Fruit fly (Drosophila melanogaster) whole organism, embryonic: ENCODE data around the gene fbl.

Experiments
- Adf1 ChIP-seq: fragments of 200-800 bp; sonication (Bioruptor generic); IDR thresholded peaks from 2 replicates; pipeline ENCODE4 v1.3.6; 2022; ENCODE audit warnings: missing biosample characterization, missing genetic modification characterization
- B-H1 ChIP-seq: fragments of 200-800 bp; sonication (Bioruptor generic); IDR thresholded peaks from 3 replicates; pipeline ENCODE4 v1.3.6; 2022; ENCODE audit warnings: missing biosample characterization, missing genetic modification characterization
- B-H2 ChIP-seq: fragments of 200-800 bp; sonication (Bioruptor generic); optimal IDR thresholded peaks from 2 replicates; lab custom pipeline; 2018; ENCODE audit warnings: missing biosample characterization, mild to moderate bottlenecking, missing genetic modification characterization
- BtbVII ChIP-seq: fragments of 200-800 bp; sonication (Bioruptor generic); optimal IDR thresholded peaks from 3 replicates; lab custom pipeline; 2017; ENCODE audit warnings: missing biosample characterization, mild to moderate bottlenecking, missing genetic modification characterization
- CG1024 ChIP-seq: fragments of 200-800 bp; sonication (Bioruptor generic); IDR thresholded peaks from 2 replicates; pipeline ENCODE4 v1.3.6; 2022; ENCODE audit warnings: missing biosample characterization, missing genetic modification characterization
- CG10654 ChIP-seq: fragments of 200-800 bp; sonication (Bioruptor generic); optimal IDR thresholded peaks from 2 replicates; lab custom pipeline; 2016; ENCODE audit warnings: missing biosample characterization, missing genetic modification characterization
- CG11085 ChIP-seq: fragments of 200-800 bp; sonication (Bioruptor generic); IDR thresholded peaks from 2 replicates; pipeline ENCODE4 v1.3.6; 2022; ENCODE audit warnings: missing biosample characterization, missing genetic modification characterization
- CG12236 ChIP-seq: fragments of 200-800 bp; sonication (Bioruptor generic); optimal IDR thresholded peaks from 2 replicates; lab custom pipeline; 2016; ENCODE audit warnings: missing biosample characterization, missing genetic modification characterization
- CG1602 ChIP-seq: fragments of 200-800 bp; sonication (Bioruptor generic); optimal IDR thresholded peaks from 3 replicates; lab custom pipeline; 2016; ENCODE audit warnings: missing biosample characterization, missing genetic modification characterization
- CG1647 ChIP-seq: fragments of 200-800 bp; sonication (Bioruptor generic); optimal IDR thresholded peaks from 3 replicates; lab custom pipeline; 2016; ENCODE audit warnings: missing biosample characterization, missing genetic modification characterization
- CG17328 ChIP-seq: fragments of 200-800 bp; sonication (Bioruptor generic); IDR thresholded peaks from 2 replicates; pipeline ENCODE4 v1.3.6; 2022; ENCODE audit warnings: missing biosample characterization, missing genetic modification characterization
- CG17385 ChIP-seq: fragments of 200-800 bp; sonication (Bioruptor generic); optimal IDR thresholded peaks from 3 replicates; lab custom pipeline; 2018; ENCODE audit warnings: missing biosample characterization, mild to moderate bottlenecking, missing genetic modification characterization
- CG18619 ChIP-seq: fragments of 200-800 bp; sonication (Bioruptor generic); optimal IDR thresholded peaks from 3 replicates; lab custom pipeline; 2017; ENCODE audit warnings: missing biosample characterization, mild to moderate bottlenecking, missing genetic modification characterization
- CG2116 ChIP-seq: fragments of 200-800 bp; sonication (Bioruptor generic); optimal IDR thresholded peaks from 3 replicates; lab custom pipeline; 2018; ENCODE audit warnings: missing biosample characterization, mild to moderate bottlenecking, missing genetic modification characterization
- CG2120 ChIP-seq: fragments of 200-800 bp; sonication (Bioruptor generic); optimal IDR thresholded peaks from 3 replicates; lab custom pipeline; 2016; ENCODE audit warnings: missing biosample characterization, missing genetic modification characterization
- CG6683 ChIP-seq: fragments of 200-800 bp; sonication (Bioruptor generic); optimal IDR thresholded peaks from 2 replicates; lab custom pipeline; 2017; ENCODE audit warnings: missing biosample characterization, mild to moderate bottlenecking, missing genetic modification characterization, missing genetic modification reagents
- CG7372 ChIP-seq: fragments of 200-800 bp; sonication (Bioruptor generic); IDR thresholded peaks from 2 replicates; pipeline ENCODE4 v1.3.6; 2022; ENCODE audit warnings: missing biosample characterization, missing genetic modification characterization
- CG7745 ChIP-seq: fragments of 200-800 bp; sonication (Bioruptor generic); optimal IDR thresholded peaks from 2 replicates; lab custom pipeline; 2018; ENCODE audit warnings: missing biosample characterization, mild to moderate bottlenecking, missing genetic modification characterization, moderate library complexity
- CG7963 ChIP-seq: fragments of 200-800 bp; sonication (Bioruptor generic); IDR thresholded peaks from 3 replicates; pipeline ENCODE4 v1.3.6; 2022; ENCODE audit warnings: missing biosample characterization, missing genetic modification characterization; ENCODE audit not compliant: partially characterized antibody
- CG8944 ChIP-seq: fragments of 200-800 bp; sonication (Bioruptor generic); optimal IDR thresholded peaks from 3 replicates; lab custom pipeline; 2016; ENCODE audit warnings: missing biosample characterization, missing genetic modification characterization
- CG9932 ChIP-seq: fragments of 200-800 bp; sonication (Bioruptor generic); IDR thresholded peaks from 2 replicates; pipeline ENCODE4 v1.3.6; 2022; ENCODE audit warnings: missing biosample characterization, missing genetic modification characterization
- CTCF ChIP-seq: fragments of 200-800 bp; sonication (Bioruptor generic); optimal IDR thresholded peaks from 2 replicates; lab custom pipeline; 2017; ENCODE audit warnings: missing biosample characterization, mild to moderate bottlenecking, missing genetic modification characterization, moderate library complexity
- CkIIα-i1 ChIP-seq: fragments of 200-800 bp; sonication (Bioruptor generic); IDR thresholded peaks from 2 replicates; pipeline ENCODE4 v1.3.6; 2022; ENCODE audit warnings: missing biosample characterization, missing genetic modification characterization
- Ets97D ChIP-seq: fragments of 200-800 bp; sonication (Bioruptor generic); optimal IDR thresholded peaks from 3 replicates; lab custom pipeline; 2016; ENCODE audit warnings: missing biosample characterization, missing genetic modification characterization
- HLH54F ChIP-seq: fragments of 200-800 bp; sonication (Bioruptor generic); optimal IDR thresholded peaks from 3 replicates; lab custom pipeline; 2016; ENCODE audit warnings: missing biosample characterization, missing genetic modification characterization
- Myb ChIP-seq: fragments of 200-800 bp; sonication (Bioruptor generic); optimal IDR thresholded peaks from 2 replicates; lab custom pipeline; 2016; ENCODE audit warnings: missing biosample characterization, missing genetic modification characterization
- NFAT ChIP-seq: fragments of 200-800 bp; sonication (Bioruptor generic); IDR thresholded peaks from 2 replicates; pipeline ENCODE4 v1.3.6; 2022; ENCODE audit warnings: missing biosample characterization, missing genetic modification characterization
- Sin3A ChIP-seq: fragments of >200 bp; optimal IDR thresholded peaks from 2 replicates; lab custom pipeline; 2018
- Sry-β ChIP-seq: fragments of 200-800 bp; sonication (Bioruptor generic); optimal IDR thresholded peaks from 2 replicates; lab custom pipeline; 2018; ENCODE audit warnings: missing biosample characterization, mild to moderate bottlenecking, missing genetic modification characterization, moderate library complexity
- TFAM ChIP-seq: fragments of 200-800 bp; sonication (Bioruptor generic); optimal IDR thresholded peaks from 2 replicates; lab custom pipeline; 2017; ENCODE audit warnings: missing biosample characterization, missing genetic modification characterization, inconsistent platforms
- Tbp ChIP-seq: fragments of >200 bp; optimal IDR thresholded peaks from 2 replicates; lab custom pipeline; 2018; ENCODE audit warnings: missing biosample characterization, missing genetic modification characterization
- Xbp1 ChIP-seq: fragments of 200-800 bp; sonication (Bioruptor generic); optimal IDR thresholded peaks from 3 replicates; lab custom pipeline; 2016; ENCODE audit warnings: missing biosample characterization, mild to moderate bottlenecking, missing genetic modification characterization
- aop ChIP-seq: fragments of 200-800 bp; sonication (Bioruptor generic); IDR thresholded peaks from 2 replicates; pipeline ENCODE4 v1.3.6; 2022; ENCODE audit warnings: missing biosample characterization, missing genetic modification characterization
- bab2 ChIP-seq: fragments of 200-800 bp; sonication (Bioruptor generic); optimal IDR thresholded peaks from 2 replicates; lab custom pipeline; 2016; ENCODE audit warnings: missing biosample characterization, missing genetic modification characterization
- chinmo ChIP-seq: fragments of 200-800 bp; sonication (Bioruptor generic); IDR thresholded peaks from 4 replicates; pipeline ENCODE4 v1.3.6; 2022; ENCODE audit warnings: missing biosample characterization, missing genetic modification characterization; ENCODE audit not compliant: partially characterized antibody
- dm ChIP-seq: fragments of 200-800 bp; sonication (Bioruptor generic); optimal IDR thresholded peaks from 3 replicates; lab custom pipeline; 2016; ENCODE audit warnings: missing biosample characterization, missing genetic modification characterization
- dysf ChIP-seq: fragments of 200-800 bp; sonication (Bioruptor generic); IDR thresholded peaks from 3 replicates; pipeline ENCODE4 v1.3.6; 2022; ENCODE audit warnings: missing biosample characterization, missing genetic modification characterization
- fd64A ChIP-seq: fragments of 200-800 bp; sonication (Bioruptor generic); optimal IDR thresholded peaks from 3 replicates; lab custom pipeline; 2018; ENCODE audit warnings: missing biosample characterization, mild to moderate bottlenecking, missing genetic modification characterization
- gce ChIP-seq: fragments of 200-800 bp; sonication (Bioruptor generic); IDR thresholded peaks from 3 replicates; pipeline ENCODE4 v1.3.6; 2022; ENCODE audit warnings: missing biosample characterization, missing genetic modification characterization
- gcm ChIP-seq: fragments of 200-800 bp; sonication (Bioruptor generic); optimal IDR thresholded peaks from 2 replicates; lab custom pipeline; 2019; ENCODE audit warnings: missing biosample characterization, mild to moderate bottlenecking, missing genetic modification characterization, moderate library complexity
- gfzf ChIP-seq: fragments of 200-800 bp; sonication (Bioruptor generic); optimal IDR thresholded peaks from 2 replicates; lab custom pipeline; 2016; ENCODE audit warnings: missing biosample characterization, mild to moderate bottlenecking, missing genetic modification characterization, moderate library complexity
- nmo ChIP-seq: fragments of 200-800 bp; sonication (Bioruptor generic); optimal IDR thresholded peaks from 2 replicates; lab custom pipeline; 2018; ENCODE audit warnings: missing biosample characterization, mild to moderate bottlenecking, missing genetic modification characterization, moderate library complexity
- onecut ChIP-seq: fragments of 200-800 bp; sonication (Bioruptor generic); IDR thresholded peaks from 2 replicates; pipeline ENCODE4 v1.3.6; 2022; ENCODE audit warnings: missing biosample characterization, missing genetic modification characterization
- phol ChIP-seq: fragments of 200-800 bp; sonication (Bioruptor generic); optimal IDR thresholded peaks from 3 replicates; lab custom pipeline; 2018; ENCODE audit warnings: missing biosample characterization, mild to moderate bottlenecking, missing genetic modification characterization, moderate library complexity
- repo ChIP-seq: fragments of 200-800 bp; sonication (Bioruptor generic); optimal IDR thresholded peaks from 2 replicates; lab custom pipeline; 2016; ENCODE audit warnings: missing biosample characterization, missing genetic modification characterization
- salm ChIP-seq: fragments of 200-800 bp; sonication (Bioruptor generic); optimal IDR thresholded peaks from 2 replicates; lab custom pipeline; 2018; ENCODE audit warnings: missing biosample characterization, mild to moderate bottlenecking, missing genetic modification characterization
- schlank ChIP-seq: fragments of 200-800 bp; sonication (Bioruptor generic); optimal IDR thresholded peaks from 2 replicates; lab custom pipeline; 2018; ENCODE audit warnings: missing biosample characterization, mild to moderate bottlenecking, missing genetic modification characterization
- sisA ChIP-seq: fragments of 200-800 bp; sonication (Bioruptor generic); IDR thresholded peaks from 2 replicates; pipeline ENCODE4 v1.3.6; 2022; ENCODE audit warnings: missing biosample characterization, missing genetic modification characterization
- sqz ChIP-seq: fragments of 200-800 bp; sonication (Bioruptor generic); optimal IDR thresholded peaks from 3 replicates; lab custom pipeline; 2018; ENCODE audit warnings: missing biosample characterization, mild to moderate bottlenecking, missing genetic modification characterization
- toy ChIP-seq: fragments of 200-800 bp; sonication (Bioruptor generic); IDR thresholded peaks from 2 replicates; pipeline ENCODE4 v1.3.6; 2022; ENCODE audit warnings: missing biosample characterization, missing genetic modification characterization
- trh ChIP-seq: fragments of 200-800 bp; sonication (Bioruptor generic); optimal IDR thresholded peaks from 2 replicates; lab custom pipeline; 2016; ENCODE audit warnings: missing biosample characterization, missing genetic modification characterization
- z ChIP-seq: fragments of 200-800 bp; sonication (Bioruptor generic); IDR thresholded peaks from 3 replicates; pipeline ENCODE4 v1.3.6; 2022; ENCODE audit warnings: missing biosample characterization, missing genetic modification characterization

fbl gene

DNA sequence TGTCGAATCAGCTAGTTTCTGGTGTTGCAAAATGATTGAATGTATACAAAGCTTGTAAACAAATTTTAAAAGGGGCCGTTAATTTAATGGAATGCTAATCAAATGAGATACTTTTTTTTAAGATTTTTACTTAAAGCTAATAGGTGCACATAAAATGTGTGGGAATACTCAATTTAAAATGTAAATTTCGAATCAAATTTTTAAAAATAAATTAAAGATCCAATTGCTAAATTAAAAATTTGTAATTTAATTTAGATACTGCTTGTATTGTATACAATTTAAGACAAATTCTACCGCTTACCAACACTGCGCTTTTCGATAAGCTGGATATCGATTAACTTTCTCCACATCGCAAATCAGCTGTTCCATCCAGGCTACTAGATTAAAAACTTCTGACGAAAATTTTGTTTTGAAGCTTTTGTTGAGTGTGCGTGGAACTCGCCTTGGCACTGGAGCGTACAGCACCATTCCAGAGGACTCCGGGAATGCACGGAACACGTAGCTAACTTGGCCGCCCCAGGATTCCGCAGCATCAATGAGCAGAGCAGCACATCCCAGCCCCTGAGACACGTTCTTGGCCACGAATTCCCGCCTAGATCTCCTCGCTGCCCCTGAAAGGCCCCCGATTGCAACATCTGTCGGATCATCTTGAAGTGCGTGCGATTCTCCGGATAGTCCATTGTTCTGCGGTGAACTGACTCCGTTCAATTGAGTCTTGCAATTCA lies at the start of gene fbl, which contains the start of gene CG5498 (continued):
- TF ChIP-seq CG7963 (GFP tag; lab: Robert Waterston, UW) (no peak), bab2 (GFP tag; lab: Kevin White, UChicago) (peak; percentile 53), CG17385 (GFP tag; lab: Kevin White, UChicago) (peak; percentile 61), CG8944 (GFP tag; lab: Kevin White, UChicago) (peak; percentile 2), BtbVII (GFP tag; lab: Kevin White, UChicago) (peak; percentile 52), aop (GFP tag; lab: Robert Waterston, UW) (no peak), Sin3A (lab: Kevin White, UChicago) (no peak), toy (GFP tag; lab: Robert Waterston, UW) (no peak), phol (peak; percentile 74), CG2116 (GFP tag; lab: Kevin White, UChicago) (peak; percentile 76), CG1602 (peak; percentile 64), schlank (tag; lab: Kevin White, UChicago) (no peak), CG9932 (GFP tag; lab: Robert Waterston, UW) (peak; percentile 56), Ets97D (GFP tag; lab: Kevin White, UChicago) (peak; percentile 14), CG7745 (tag; lab: Kevin White, UChicago) (peak; percentile 45), CG18619 (GFP tag; lab: Kevin White, UChicago) (peak; percentile 42), CG17328 (no peak), gce (no peak), z (GFP tag; lab: Robert Waterston, UW) (no peak), repo (no peak), Sry-β (GFP tag; lab: Kevin White, UChicago) (no peak), dysf (GFP tag; lab: Robert Waterston, UW) (peak; percentile 40; the same call in 1 of the 3 replicates), HLH54F (peak; percentile 52), Tbp (GFP tag; lab: Kevin White, UChicago) (no peak), CkIIα-i1 (GFP tag; lab: Robert Waterston, UW) (no peak), nmo (GFP tag; lab: Kevin White, UChicago) (peak; percentile 72), sqz (no peak), CG10654 (GFP tag; lab: Kevin White, UChicago) (peak; percentile 62), onecut (GFP tag; lab: Robert Waterston, UW) (peak; percentile 55), salm (peak; percentile 51), trh (GFP tag; lab: Kevin White, UChicago) (no peak), gcm (GFP tag; lab: Kevin White, UChicago) (peak; percentile 41), Myb (peak; percentile 91), CG1647 (GFP tag; lab: Kevin White, UChicago) (peak; percentile 31), B-H1 (no peak; the same call in 2 of the 3 replicates), fd64A (no peak), Adf1 (GFP tag; lab: Robert Waterston, UW) (no peak), CG2120 (GFP tag; lab: Kevin White, UChicago) (peak; percentile 84), NFAT (GFP tag; lab: Robert Waterston, UW) (peak; percentile 38; the same call in 1 of the 2 replicates), CTCF (GFP tag; lab: Kevin White, UChicago) (no peak), CG6683 (GFP tag; lab: Kevin White, UChicago) (peak; percentile 42), CG1024 (0 out of 2 replicates have a peak, but pooled peaks have one; percentile 9), chinmo (no peak), Xbp1 (GFP tag; lab: Kevin White, UChicago) (peak; percentile 63), TFAM (no peak), CG11085 (GFP tag; lab: Robert Waterston, UW) (no peak), CG12236 (GFP tag; lab: Kevin White, UChicago) (no peak), B-H2 (GFP tag; lab: Kevin White, UChicago) (peak; percentile 70), gfzf (GFP tag; lab: Kevin White, UChicago) (peak; percentile 17), CG7372 (0 out of 2 replicates have a peak, but pooled peaks have one; percentile 29), dm (GFP tag; lab: Kevin White, UChicago) (no peak), sisA (GFP tag; lab: Robert Waterston, UW) (no peak)
